Fruit fly (Drosophila melanogaster) S2 (cell line): Measurements from ENCODE around the gene Tango10.
A peak's percentile ranks its signal among the peaks of the same experiment; 100 is the strongest.

Experiments used
- CG8478 ChIP-seq: fragments of >200 bp; optimal IDR thresholded peaks from 2 replicates; lab custom pipeline; 2018
- CTCF ChIP-seq, 2 experiments: fragments of >200 bp; optimal IDR thresholded peaks; 2 replicates each; lab custom pipeline; 2018

Gene Tango10

DNA sequence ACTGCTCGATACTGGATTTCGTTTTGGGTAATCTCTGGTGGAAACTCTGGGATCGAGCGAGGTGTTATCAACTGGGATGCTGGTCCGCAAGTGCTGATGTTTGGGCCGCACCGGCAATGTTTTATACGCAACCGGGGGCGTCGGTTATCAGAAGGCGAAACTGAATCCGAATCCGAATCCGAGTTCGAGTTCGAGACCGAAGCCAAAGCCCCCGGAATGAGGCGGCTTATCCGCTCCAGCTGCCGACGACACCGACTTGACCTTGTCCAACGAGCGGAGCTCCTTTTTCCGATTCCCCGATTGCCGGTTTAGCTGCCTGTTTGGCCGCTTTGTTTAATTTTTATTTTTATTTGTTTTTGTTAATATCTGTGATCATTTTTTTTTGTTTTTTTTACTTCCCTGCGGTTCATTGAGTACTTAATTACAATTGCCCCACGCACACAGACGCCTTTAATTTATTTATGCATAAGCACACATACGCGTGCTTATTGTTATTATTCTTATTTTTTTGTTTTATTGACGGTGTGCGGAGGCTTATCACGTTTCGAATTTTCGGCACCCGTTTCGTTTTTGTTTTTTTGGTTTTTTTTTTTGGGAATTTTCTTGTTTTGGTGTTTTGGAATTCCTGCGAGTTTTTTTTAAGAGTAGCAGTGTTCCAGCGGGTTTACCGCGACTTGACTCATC lies 15.0 kb upstream of the Tango10 start, which contains the start of gene CG2444:
Gene CG2444, minus strand, starts transcription at position 372 of the 684 bp plus-strand sequence.
- TF ChIP-seq CG8478 (no peak), CTCF (optimal IDR thresholded peaks at IDR 0.05; lab: Kevin White, UChicago) (no peak)

DNA sequence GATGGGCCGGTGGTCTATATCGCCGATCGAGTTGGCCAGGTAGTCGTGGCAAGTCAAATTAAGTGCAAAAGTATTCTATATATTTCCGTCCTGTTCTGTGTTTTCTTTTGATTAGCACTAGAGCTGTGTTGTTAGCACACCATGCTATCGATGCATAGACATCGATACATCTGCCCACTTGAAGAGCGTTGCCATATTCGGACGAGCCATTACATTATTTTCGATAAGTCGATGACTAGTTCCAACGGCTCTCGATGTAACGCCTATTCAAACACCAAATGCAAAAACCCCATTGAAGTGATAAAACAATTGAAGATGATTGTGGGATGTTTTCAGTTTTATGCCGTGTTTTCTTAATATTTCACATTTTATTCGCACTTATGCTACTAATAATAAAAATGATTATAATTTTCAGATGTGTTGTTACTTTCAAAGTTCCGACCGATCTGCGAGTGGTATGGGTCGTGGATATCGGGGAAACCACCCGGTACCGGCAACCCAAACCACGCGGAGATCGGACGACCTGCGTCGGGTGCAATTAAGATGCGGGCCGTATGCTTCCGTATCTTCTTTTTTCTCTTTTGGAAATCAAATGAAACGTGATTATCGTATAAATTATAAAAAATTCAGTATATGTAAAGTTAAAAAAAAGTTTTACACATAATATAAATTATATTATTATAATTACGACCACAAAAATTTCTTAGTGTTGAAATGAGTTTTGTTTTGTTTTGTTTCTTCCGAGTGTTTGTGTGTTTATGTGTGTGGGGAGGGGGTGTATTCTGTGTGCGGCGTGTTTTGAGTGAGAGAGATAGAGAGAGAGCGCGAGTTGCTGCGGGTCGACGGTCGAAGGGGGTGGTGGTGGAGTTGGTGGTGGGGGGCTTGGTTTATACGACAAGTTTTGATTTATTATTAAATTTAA lies 10.0 kb upstream of the Tango10 start, which contains the start of gene FucT6:
Gene FucT6, minus strand, starts transcription at position 153 of the 922 bp plus-strand sequence.
- TF ChIP-seq CG8478 (no peak), CTCF (optimal IDR thresholded peaks at IDR 0.05; lab: Kevin White, UChicago) (peak in 1 of 2 experiments; percentile 43)

DNA sequence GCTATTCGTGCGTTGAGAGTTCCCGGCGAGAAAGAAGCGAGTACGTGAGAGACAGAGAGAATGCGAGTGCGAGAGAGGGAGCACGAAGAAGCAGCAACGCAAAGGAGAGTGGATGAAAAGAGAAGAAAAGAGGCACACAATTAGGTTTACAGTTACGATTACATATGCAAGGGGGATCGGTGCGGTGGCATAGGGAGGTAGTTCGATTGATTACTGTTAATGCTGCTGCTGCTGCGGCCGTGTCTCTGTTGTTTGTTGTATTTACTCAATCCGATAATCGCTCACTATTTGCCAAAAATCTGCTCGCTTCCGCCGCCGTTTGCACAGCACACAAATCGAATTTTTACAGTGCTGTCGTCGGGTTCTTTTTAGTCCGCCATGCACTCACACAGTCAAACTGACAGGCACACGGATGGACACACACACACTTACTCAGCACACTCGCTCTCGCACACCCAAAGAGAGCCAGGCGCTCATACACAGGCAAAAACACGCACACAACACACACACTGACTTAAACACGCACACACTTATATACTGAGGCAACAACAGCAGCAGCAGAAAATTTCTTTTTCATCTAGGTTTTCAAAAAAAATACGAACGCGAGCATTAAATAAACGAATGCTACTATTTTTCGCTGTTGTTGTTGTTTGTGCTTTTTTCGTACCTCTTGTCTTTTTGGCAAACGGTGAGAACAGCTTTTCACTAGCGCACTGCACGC lies 6.1 kb upstream of the Tango10 start:
- TF ChIP-seq CTCF (optimal IDR thresholded peaks at IDR 0.05; lab: Kevin White, UChicago), result no peak
- no peak for TF ChIP-seq CG8478

DNA sequence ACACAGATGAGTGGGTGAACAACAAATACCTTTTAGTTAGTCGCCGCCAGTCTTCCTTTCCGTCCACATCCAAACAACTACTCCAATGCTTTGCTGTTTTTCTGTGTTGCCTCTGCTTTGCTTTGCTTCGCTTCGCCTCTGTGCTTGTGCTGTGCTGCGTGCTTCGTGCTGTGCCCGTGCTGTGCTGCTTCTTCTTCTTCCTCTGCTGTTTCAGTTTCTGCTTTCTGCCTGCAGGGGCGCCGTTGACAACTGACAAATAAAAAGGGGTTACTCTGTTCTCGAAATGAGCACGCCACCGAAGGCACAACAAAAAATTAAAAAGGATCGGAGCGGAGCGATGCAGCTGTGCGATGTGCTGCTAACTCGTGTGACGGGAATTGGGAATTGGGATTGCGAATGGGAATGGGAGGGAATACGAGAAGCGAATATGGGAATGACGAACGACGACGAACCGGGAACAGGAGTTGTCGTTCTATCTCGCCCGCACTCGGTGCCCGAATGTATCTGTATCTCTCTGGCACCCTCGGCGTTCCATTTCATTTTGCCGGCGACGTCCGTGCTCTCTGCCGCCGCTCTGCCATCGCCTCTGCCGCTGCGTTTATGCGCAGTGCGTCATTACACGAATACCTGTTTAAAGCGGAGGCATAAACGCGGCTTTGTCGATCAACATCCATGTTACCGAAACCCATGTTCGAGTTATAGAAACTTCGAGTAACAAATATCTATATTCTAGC lies 5.3 kb upstream of the Tango10 start:
- TF ChIP-seq CG8478 (no peak), CTCF (optimal IDR thresholded peaks at IDR 0.05; lab: Kevin White, UChicago) (peak; percentile 48 to 63)

DNA sequence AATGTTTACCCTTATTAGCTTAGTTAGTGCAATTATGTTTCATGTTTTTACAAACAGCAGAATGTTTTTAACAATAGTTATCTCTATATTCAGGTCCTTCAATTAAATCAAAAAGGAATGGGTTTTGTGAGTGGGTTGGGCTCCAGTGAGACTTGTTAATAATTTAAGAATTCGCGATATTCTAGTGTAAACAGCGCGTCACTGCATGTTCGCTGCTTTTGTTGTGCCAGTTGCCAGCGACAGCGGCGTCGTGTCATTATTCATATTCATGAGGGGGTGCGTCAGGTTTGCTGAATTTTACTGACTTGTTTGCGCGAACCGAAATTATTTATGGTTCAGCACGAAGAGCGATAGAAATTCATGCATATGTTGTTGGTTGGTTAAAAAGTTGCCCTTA lies 4.8 kb upstream of the Tango10 start, which contains the start of gene Amun:
Gene Amun, minus strand, starts transcription at position 303 of the 397 bp plus-strand sequence.
- no peak for TF ChIP-seq CTCF (optimal IDR thresholded peaks at IDR 0.05; lab: Kevin White, UChicago)
- TF ChIP-seq CG8478, result no peak

DNA sequence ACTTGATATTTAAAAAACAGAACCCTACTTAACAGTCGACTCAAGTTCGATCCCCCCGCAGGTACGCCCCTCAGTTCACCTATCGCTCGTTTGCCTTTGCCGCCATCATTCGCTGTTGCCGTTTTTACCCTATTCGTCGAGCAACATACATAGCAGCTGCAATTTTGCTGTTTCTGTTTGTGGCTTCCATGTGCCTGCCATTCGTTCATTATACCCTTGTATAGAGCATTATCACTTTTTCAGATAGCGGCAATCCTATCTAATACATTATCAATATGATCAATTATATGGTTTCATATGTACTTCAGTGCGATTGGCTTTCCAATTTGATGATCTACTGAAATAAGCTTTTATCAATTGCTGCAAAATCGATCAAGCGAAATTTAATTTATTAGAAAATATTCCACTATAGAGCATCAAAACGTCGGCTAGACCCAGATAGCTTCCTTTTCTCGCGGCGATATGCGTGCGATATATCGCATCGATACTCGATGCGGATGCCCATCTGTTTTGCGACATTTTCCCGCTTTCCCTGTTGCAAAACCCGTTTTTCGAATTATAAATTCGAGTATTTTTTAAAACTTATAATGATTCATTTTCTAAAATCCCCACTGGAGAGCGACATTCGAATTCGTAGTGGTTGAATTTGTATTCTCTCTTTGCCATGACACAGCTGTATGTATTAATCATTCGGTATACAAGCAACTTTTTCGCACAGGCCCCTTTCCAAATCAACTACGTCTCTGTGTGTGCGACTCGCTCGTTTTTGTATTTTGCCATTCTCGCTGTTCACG lies 3.9 kb upstream of the Tango10 start:
- no peak for TF ChIP-seq CTCF (optimal IDR thresholded peaks at IDR 0.05; lab: Kevin White, UChicago)
- TF ChIP-seq CG8478, result no peak

DNA sequence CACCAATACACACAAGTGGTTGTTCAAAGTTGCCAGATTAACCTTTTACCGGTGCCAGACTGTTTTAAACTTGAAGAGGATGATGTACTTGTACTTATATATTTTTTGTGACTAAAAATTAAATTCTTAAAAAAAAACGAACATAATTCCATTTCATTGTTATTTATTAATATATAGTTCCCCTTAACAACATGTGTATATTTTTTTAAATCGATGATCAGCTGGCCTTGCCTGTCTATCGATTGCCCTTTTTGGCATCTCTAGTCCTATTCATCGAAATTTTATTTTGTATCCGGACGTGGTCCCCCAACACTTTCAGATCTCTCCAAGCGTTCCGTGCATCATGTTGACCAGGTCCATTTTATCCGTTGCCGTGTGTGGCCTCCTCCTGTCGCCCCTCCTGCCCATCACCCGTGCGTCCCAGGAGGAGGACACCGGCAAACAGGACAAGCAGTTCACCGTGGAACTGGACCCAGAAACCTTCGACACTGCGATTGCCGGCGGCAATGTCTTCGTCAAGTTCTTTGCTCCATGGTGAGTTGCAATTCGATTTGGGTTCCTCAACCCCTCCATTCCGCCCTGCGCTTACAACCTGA lies 3.2 kb upstream of the Tango10 start, which contains the start of gene prtp:
Gene prtp, plus strand, starts transcription at position 26 of the 596 bp plus-strand sequence.
- no peak for TF ChIP-seq CG8478
- TF ChIP-seq CTCF (optimal IDR thresholded peaks at IDR 0.05; lab: Kevin White, UChicago), result no peak

DNA sequence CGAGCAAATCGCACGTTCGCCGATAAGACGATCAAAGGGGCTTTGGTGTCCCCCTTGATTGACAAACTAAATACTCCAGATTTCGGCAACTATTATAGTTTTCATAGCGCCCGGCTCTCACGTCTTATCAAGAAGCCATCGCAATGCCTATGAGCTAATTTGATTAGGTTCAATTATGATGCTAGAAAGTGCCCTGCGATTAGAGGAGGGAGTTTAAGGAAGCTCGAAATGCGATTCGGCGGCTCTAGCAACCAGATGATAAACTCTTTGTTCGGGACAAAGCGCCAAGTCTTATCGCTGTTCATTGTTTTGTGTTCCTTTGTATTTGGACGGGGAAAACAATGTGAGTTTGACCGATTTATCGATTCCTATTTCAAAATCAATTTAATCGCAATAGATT lies 2.2 kb upstream of the Tango10 start:
- TF ChIP-seq CG8478 (no peak), CTCF (optimal IDR thresholded peaks at IDR 0.05; lab: Kevin White, UChicago) (no peak)

DNA sequence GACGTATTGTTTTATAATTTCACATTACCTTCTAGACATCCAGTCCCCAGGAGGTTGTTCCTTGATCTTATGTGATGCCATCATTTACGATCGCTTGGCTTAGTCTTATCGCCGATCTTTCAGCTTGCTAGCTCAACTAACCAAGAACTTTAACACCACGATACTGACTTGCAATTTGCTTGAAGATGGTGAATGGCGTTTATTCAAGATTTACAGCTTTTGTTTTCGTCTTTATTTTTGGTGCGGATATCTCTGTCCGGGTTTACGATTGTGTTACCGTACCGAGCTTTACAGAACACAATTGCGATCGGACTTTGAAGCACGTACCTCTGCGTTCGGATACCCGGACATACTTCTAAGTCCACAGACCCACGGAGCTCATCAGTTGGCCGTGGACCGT lies 3.9 kb downstream of the Tango10 start, which contains the start of gene CG15221:
Gene CG15221, plus strand, starts transcription at position 301 of the 400 bp plus-strand sequence.
- no peak for TF ChIP-seq CG8478
- TF ChIP-seq CTCF (optimal IDR thresholded peaks at IDR 0.05; lab: Kevin White, UChicago), result no peak

DNA sequence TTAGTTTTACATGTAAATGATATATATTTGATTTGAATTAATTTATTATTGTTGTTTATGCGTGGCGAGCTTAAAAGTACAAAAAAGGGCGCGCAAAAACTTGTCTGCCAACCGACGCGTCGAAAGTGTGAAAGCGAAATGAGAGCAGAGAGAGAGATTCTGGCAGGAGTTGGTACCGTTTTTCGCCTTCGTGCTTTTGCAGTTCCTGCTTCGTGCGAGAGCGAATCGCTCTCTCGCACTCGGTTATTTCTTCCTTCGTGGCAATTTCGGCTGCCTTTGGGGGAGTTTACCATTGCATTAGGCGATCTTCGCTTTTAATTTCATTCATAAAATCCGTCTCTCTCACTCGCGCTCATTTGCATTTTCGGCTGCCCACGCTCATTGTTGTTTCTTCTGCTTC lies 9.0 kb downstream of the Tango10 start, which contains the start of gene inaF-D:
Gene inaF-D, minus strand, starts transcription at position 101 of the 400 bp plus-strand sequence.
- TF ChIP-seq CG8478 (no peak), CTCF (optimal IDR thresholded peaks at IDR 0.05; lab: Kevin White, UChicago) (no peak)

DNA sequence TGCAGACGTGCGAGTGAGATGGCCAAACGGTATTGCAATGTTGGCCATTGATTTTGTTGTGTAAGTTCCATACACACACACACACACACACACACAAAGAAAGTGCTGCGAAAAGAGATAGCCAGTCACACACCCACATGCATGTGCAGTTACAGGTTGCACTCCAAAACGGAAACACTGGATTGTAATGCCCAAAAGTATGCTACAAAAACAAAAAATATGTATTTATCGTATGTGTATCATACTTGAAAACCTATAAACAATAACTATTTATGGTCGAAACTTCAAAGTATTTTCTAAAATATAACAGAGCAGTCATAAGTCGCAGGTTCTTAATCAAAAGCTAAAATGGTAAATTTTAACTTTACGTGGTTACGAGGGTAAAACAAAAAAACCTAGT lies 9.9 kb downstream of the Tango10 start:
- TF ChIP-seq CTCF (optimal IDR thresholded peaks at IDR 0.05; lab: Kevin White, UChicago) (no peak), CG8478 (no peak)

DNA sequence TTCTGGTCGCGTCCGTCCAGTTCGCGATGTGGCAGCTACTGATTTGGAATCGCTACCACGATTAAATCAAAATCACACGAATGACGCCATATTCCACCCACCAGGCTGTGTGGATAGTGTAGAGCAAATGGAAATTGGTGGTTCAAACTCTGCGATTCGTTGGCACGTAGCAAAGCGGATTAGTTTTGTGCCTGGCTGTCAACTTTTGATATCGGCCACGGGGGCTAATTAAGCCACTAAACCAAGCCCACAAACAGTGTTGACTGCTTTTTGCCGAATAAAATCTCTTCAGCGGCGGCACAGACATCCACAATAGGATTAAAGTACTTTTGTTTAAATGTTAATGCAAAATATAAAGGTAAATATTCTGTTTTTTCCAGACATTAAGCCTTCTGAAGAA lies 11.6 kb downstream of the Tango10 start, which contains the start of gene inaF-C:
Gene inaF-C, minus strand, starts transcription at position 101 of the 400 bp plus-strand sequence.
- no peak for TF ChIP-seq CG8478
- TF ChIP-seq CTCF (optimal IDR thresholded peaks at IDR 0.05; lab: Kevin White, UChicago), result no peak

DNA sequence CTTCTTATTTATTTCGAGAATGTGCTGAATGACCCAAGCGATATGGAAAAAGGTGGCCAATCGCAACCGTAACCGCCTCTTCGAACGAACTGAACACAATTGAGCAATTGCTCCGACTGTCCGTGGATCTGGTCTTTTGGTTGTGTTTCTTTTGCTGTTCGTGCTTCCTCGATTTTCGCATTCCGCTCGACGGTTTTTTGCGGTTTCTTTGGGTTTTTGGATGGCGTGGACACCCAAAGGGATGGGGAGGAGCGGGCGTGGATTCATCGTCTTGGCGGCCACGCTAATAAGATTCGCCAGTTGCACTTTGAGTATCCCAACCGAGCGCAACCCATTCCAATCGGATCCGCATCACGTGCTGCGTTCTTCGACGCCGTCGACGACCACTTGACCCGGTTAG lies 12.6 kb downstream of the Tango10 start, which contains the start of gene inaF-B:
Gene inaF-B, minus strand, starts transcription at position 101 of the 400 bp plus-strand sequence.
- no peak for TF ChIP-seq CG8478
- no peak for TF ChIP-seq CTCF (optimal IDR thresholded peaks at IDR 0.05; lab: Kevin White, UChicago)
